Fruit fly (Drosophila melanogaster): ENCODE data around the gene CG14143.
A peak's percentile ranks its signal among the peaks of the same experiment; 100 is the strongest.

- TF ChIP-seq CG8301 (tag; optimal IDR thresholded peaks at IDR 0.05) (no peak), CG8159 (tag; optimal IDR thresholded peaks at IDR 0.05) (no peak), Pif1A (GFP tag; optimal IDR thresholded peaks at IDR 0.05) (no peak), CG4496 (GFP tag; IDR thresholded peaks at IDR 0.05) (0 out of 3 replicates have a peak, but pooled peaks have one; percentile 11), CG12605 (GFP tag; IDR thresholded peaks at IDR 0.05) (no peak), CG15710 (tag; optimal IDR thresholded peaks at IDR 0.05) (no peak), CG13204 (GFP tag; optimal IDR thresholded peaks at IDR 0.05) (no peak), EcR (GFP tag; optimal IDR thresholded peaks at IDR 0.05) (no peak), CG10348 (GFP tag; IDR thresholded peaks at IDR 0.05) (no peak)
Measured at dm6 chr3L:11123598-11124284, 11.0 kb upstream of the CG14143 start.
